Worm (Caenorhabditis elegans) whole organism, L1 larva: Measurements from ENCODE around the gene R07G3.7.

Experiments used
- ceh-82 ChIP-seq, 3 experiments: fragments of 150-350 bp in 1 of 3; sonication (generic microtip) in 2 of 3; optimal IDR thresholded peaks; 2 replicates each; lab custom pipeline; 2014 to 2017; ENCODE audit warnings: missing biosample characterization in 3 of 3, missing genetic modification characterization in 3 of 3
- egl-27 ChIP-seq, 2 experiments: fragments of 150-350 bp in 1 of 2; sonication (generic microtip); optimal IDR thresholded peaks; 3 replicates each; lab custom pipeline; 2017 to 2018; ENCODE audit warnings: missing biosample characterization in 2 of 2, missing genetic modification characterization in 2 of 2, missing genetic modification reagents in 2 of 2
- elt-2 ChIP-seq: sonication (generic microtip); optimal IDR thresholded peaks from 2 replicates; lab custom pipeline; 2016; ENCODE audit warnings: missing genetic modification characterization, mild to moderate bottlenecking, inconsistent platforms, missing compliant biosample characterization, missing genetic modification reagents
- fkh-10 ChIP-seq: sonication (generic microtip); optimal IDR thresholded peaks from 2 replicates; lab custom pipeline; 2017; ENCODE audit warnings: missing biosample characterization, missing genetic modification reagents, missing genetic modification characterization
- fkh-8 ChIP-seq: sonication (generic microtip); optimal IDR thresholded peaks from 2 replicates; lab custom pipeline; 2016; ENCODE audit warnings: mild to moderate bottlenecking, missing genetic modification characterization, missing compliant biosample characterization
- hlh-4 ChIP-seq: sonication (generic microtip); optimal IDR thresholded peaks from 2 replicates; lab custom pipeline; 2016; ENCODE audit warnings: mild to moderate bottlenecking, missing genetic modification characterization, missing compliant biosample characterization
- lin-35 ChIP-seq, 2 experiments: fragments of 150-350 bp; optimal IDR thresholded peaks; 2 replicates each; lab custom pipeline; 2014; ENCODE audit warnings: missing biosample characterization in 2 of 2, missing genetic modification characterization in 2 of 2, missing genetic modification reagents in 2 of 2
- mdl-1 ChIP-seq, 2 experiments: fragments of 150-350 bp; optimal IDR thresholded peaks; 2 replicates each; lab custom pipeline; 2014 to 2017; ENCODE audit warnings: missing biosample characterization in 2 of 2, missing genetic modification characterization in 2 of 2, inconsistent platforms in 1 of 2
- nhr-12 ChIP-seq: sonication (generic microtip); optimal IDR thresholded peaks from 2 replicates; lab custom pipeline; 2017; ENCODE audit warnings: missing biosample characterization, missing genetic modification characterization
- nhr-28 ChIP-seq: fragments of 150-350 bp; optimal IDR thresholded peaks from 2 replicates; lab custom pipeline; 2014; ENCODE audit warnings: missing biosample characterization, missing genetic modification characterization
- tbx-2 ChIP-seq: sonication (generic microtip); optimal IDR thresholded peaks from 2 replicates; lab custom pipeline; 2016; ENCODE audit warnings: missing genetic modification characterization, missing compliant biosample characterization
- unc-62 ChIP-seq: fragments of 150-350 bp; optimal IDR thresholded peaks from 2 replicates; lab custom pipeline; 2014; ENCODE audit warnings: missing biosample characterization, missing genetic modification reagents, missing genetic modification characterization

DNA sequence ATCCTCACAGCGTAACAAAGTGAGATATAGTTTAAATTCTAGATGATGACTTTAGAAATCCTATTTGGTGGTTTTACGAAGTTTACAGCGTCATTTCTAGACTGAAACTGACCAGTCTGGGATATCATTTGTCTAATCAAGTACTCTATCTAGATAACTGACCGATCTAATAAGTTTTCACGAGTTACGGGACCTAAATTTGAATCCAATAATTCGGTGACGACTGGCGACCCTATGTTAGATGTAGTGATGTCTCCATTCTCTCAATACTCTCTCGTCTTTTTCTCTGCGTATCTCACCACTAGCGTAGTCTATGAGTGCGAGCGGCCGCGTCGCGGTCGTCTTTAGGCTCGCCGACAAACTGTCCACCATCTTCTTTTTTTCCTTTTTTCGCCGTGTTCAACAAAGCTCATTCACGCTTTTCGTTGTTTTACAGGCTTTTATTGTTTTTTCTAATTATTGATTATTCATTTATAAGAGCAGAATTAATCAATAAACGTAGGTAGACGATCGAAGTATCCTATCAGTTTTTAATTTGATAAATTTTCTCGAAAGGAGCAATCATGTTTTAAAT, 1.9 kb upstream of the R07G3.7 start:
- no peak for TF ChIP-seq hlh-4
- TF ChIP-seq ceh-82 (tag; optimal IDR thresholded peaks at IDR 0.05; lab: Kevin White, UChicago), result no peak
- TF ChIP-seq lin-35 (GFP tag; optimal IDR thresholded peaks at IDR 0.05; lab: Kevin White, UChicago), result peak in 1 of 2 experiments; percentile 61
- no peak for TF ChIP-seq tbx-2 (tag; lab: Kevin White, UChicago)
- no peak for TF ChIP-seq mdl-1 (tag; optimal IDR thresholded peaks at IDR 0.05; lab: Kevin White, UChicago)
- TF ChIP-seq nhr-12, result no peak
- TF ChIP-seq fkh-8 (tag; lab: Kevin White, UChicago), result no peak
- no peak for TF ChIP-seq fkh-10 (GFP tag; lab: Kevin White, UChicago)
- TF ChIP-seq nhr-28 (tag; lab: Kevin White, UChicago), result no peak
- TF ChIP-seq elt-2 (tag; lab: Kevin White, UChicago), result no peak
- TF ChIP-seq egl-27 (tag; optimal IDR thresholded peaks at IDR 0.05; lab: Kevin White, UChicago), result no peak
- TF ChIP-seq unc-62, result no peak
